Fruit fly (Drosophila melanogaster) whole organism, wandering third instar larva: ENCODE data around the gene CG6961.

ENCODE experiments used
- Abd-B ChIP-seq: fragments of >200 bp; optimal IDR thresholded peaks from 2 replicates; lab custom pipeline; 2017; ENCODE audit warnings: missing biosample characterization, missing genetic modification characterization
- CG32264 ChIP-seq: fragments of 200-800 bp; sonication (Bioruptor generic); optimal IDR thresholded peaks from 2 replicates; lab custom pipeline; 2016; ENCODE audit warnings: missing biosample characterization, missing genetic modification characterization
- CG9705 ChIP-seq: fragments of 200-800 bp; sonication (Bioruptor generic); optimal IDR thresholded peaks from 2 replicates; lab custom pipeline; 2018; ENCODE audit warnings: missing biosample characterization, mild to moderate bottlenecking, missing genetic modification characterization
- CrebA ChIP-seq: fragments of 200-800 bp; sonication (Bioruptor generic); optimal IDR thresholded peaks from 2 replicates; lab custom pipeline; 2016; ENCODE audit warnings: missing biosample characterization, mild to moderate bottlenecking, missing genetic modification characterization, borderline replicate concordance
- Dfd ChIP-seq: fragments of >200 bp; optimal IDR thresholded peaks from 2 replicates; lab custom pipeline; 2017; ENCODE audit warnings: missing biosample characterization, missing genetic modification characterization
- Dif ChIP-seq: fragments of 200-275, 200-300 bp; sonication (Bioruptor generic); optimal IDR thresholded peaks from 2 replicates; lab custom pipeline; 2018; ENCODE audit warnings: missing biosample characterization, missing genetic modification characterization; ENCODE audit not compliant: partially characterized antibody
- Hr78 ChIP-seq: fragments of >200 bp; optimal IDR thresholded peaks from 2 replicates; lab custom pipeline; 2017; ENCODE audit warnings: missing biosample characterization, missing genetic modification characterization
- Mio ChIP-seq: sonication (Bioruptor generic); optimal IDR thresholded peaks from 2 replicates; lab custom pipeline; 2016; ENCODE audit warnings: missing biosample characterization, missing genetic modification characterization
- Myc ChIP-seq: fragments of >200 bp; optimal IDR thresholded peaks from 2 replicates; lab custom pipeline; 2017
- OdsH ChIP-seq: fragments of 200-800 bp; sonication (Bioruptor generic); optimal IDR thresholded peaks from 2 replicates; lab custom pipeline; 2016; ENCODE audit warnings: missing biosample characterization, mild to moderate bottlenecking, missing genetic modification characterization
- Rel ChIP-seq, 2 experiments: fragments of 200-800 bp; sonication (Bioruptor generic) in 1 of 2; optimal IDR thresholded peaks; 2 replicates in 1 of 2; 3 replicates in 1 of 2; lab custom pipeline; 2016 to 2019; ENCODE audit warnings: mild to moderate bottlenecking in 2 of 2, missing biosample characterization in 2 of 2, missing genetic modification characterization in 2 of 2, moderate library complexity in 1 of 2
- Sp1 ChIP-seq: fragments of 200-800 bp; sonication (Bioruptor generic); optimal IDR thresholded peaks from 3 replicates; lab custom pipeline; 2019; ENCODE audit warnings: missing biosample characterization, mild to moderate bottlenecking, missing genetic modification characterization, moderate library complexity
- Vsx2 ChIP-seq: fragments of 200-300, 225-300 bp; sonication (Bioruptor generic); optimal IDR thresholded peaks from 2 replicates; lab custom pipeline; 2018; ENCODE audit warnings: missing biosample characterization, missing genetic modification characterization; ENCODE audit not compliant: partially characterized antibody
- br ChIP-seq: fragments of 200-800 bp; sonication (Bioruptor generic); optimal IDR thresholded peaks from 2 replicates; lab custom pipeline; 2016; ENCODE audit warnings: missing biosample characterization, missing genetic modification characterization
- brk ChIP-seq: fragments of 200-800 bp; sonication (Bioruptor generic); optimal IDR thresholded peaks from 2 replicates; lab custom pipeline; 2016; ENCODE audit warnings: missing biosample characterization, mild to moderate bottlenecking, missing genetic modification characterization
- dl ChIP-seq, 2 experiments: fragments of 175-275, 200-275 bp in 1 of 2; fragments of 200-275 bp in 1 of 2; sonication (Bioruptor generic); optimal IDR thresholded peaks; lab custom pipeline; 2018; ENCODE audit warnings: mild to moderate bottlenecking in 2 of 2, missing biosample characterization in 2 of 2, missing genetic modification characterization in 2 of 2, moderate library complexity in 2 of 2; ENCODE audit not compliant: partially characterized antibody in 2 of 2, insufficient read depth in 1 of 2
- dmrt93B ChIP-seq: fragments of 200-800 bp; sonication (Bioruptor generic); optimal IDR thresholded peaks from 2 replicates; lab custom pipeline; 2018; ENCODE audit warnings: missing biosample characterization, mild to moderate bottlenecking, missing genetic modification characterization
- dsf ChIP-seq: sonication (Bioruptor generic); optimal IDR thresholded peaks from 2 replicates; lab custom pipeline; 2016; ENCODE audit warnings: missing biosample characterization, missing genetic modification characterization, borderline replicate concordance
- ey ChIP-seq: fragments of 200-800 bp; sonication (Bioruptor generic); optimal IDR thresholded peaks from 2 replicates; lab custom pipeline; 2016; ENCODE audit warnings: missing biosample characterization, missing genetic modification characterization
- foxo ChIP-seq, 2 experiments: fragments of 200-800 bp; sonication (Bioruptor generic); optimal IDR thresholded peaks; 2 replicates in 1 of 2; 3 replicates in 1 of 2; lab custom pipeline; 2016 to 2017; ENCODE audit warnings: missing biosample characterization in 2 of 2, missing genetic modification characterization in 2 of 2
- fru ChIP-seq: fragments of 200-800 bp; sonication (Bioruptor generic); optimal IDR thresholded peaks from 3 replicates; lab custom pipeline; 2016; ENCODE audit warnings: missing biosample characterization, mild to moderate bottlenecking, missing genetic modification characterization
- h ChIP-seq: fragments of 200-800 bp; sonication (Bioruptor generic); optimal IDR thresholded peaks from 3 replicates; lab custom pipeline; 2016; ENCODE audit warnings: missing biosample characterization, mild to moderate bottlenecking, missing genetic modification characterization
- jim ChIP-seq: fragments of 175-275, 200-325 bp; sonication (Bioruptor generic); optimal IDR thresholded peaks from 2 replicates; lab custom pipeline; 2016; ENCODE audit warnings: missing biosample characterization, mild to moderate bottlenecking, missing genetic modification characterization
- lola ChIP-seq: fragments of >200 bp; optimal IDR thresholded peaks from 2 replicates; lab custom pipeline; 2017; ENCODE audit warnings: missing biosample characterization, missing genetic modification characterization
- pan ChIP-seq: fragments of >200 bp; optimal IDR thresholded peaks from 2 replicates; lab custom pipeline; 2017
- psq ChIP-seq: fragments of 200-800 bp; sonication (Bioruptor generic); optimal IDR thresholded peaks from 3 replicates; lab custom pipeline; 2017; ENCODE audit warnings: missing biosample characterization, mild to moderate bottlenecking, missing genetic modification characterization, moderate library complexity
- rgr ChIP-seq: fragments of 200-800 bp; sonication (Bioruptor generic); optimal IDR thresholded peaks from 3 replicates; lab custom pipeline; 2016; ENCODE audit warnings: missing biosample characterization, mild to moderate bottlenecking, missing genetic modification characterization
- sage ChIP-seq: fragments of 200-800 bp; sonication (Bioruptor generic); optimal IDR thresholded peaks from 2 replicates; lab custom pipeline; 2016; ENCODE audit warnings: missing biosample characterization, mild to moderate bottlenecking, missing genetic modification characterization
- tai ChIP-seq: sonication (Bioruptor generic); optimal IDR thresholded peaks from 2 replicates; lab custom pipeline; 2016; ENCODE audit warnings: missing biosample characterization, missing genetic modification characterization

Gene CG6961

dm6 chrX:18805036-18805435 is 17.0 kb upstream of the CG6961 start:
- no peak for TF ChIP-seq Hr78 (GFP tag; lab: Kevin White, UChicago)
- no peak for TF ChIP-seq lola (GFP tag; lab: Kevin White, UChicago)
- TF ChIP-seq Dfd (GFP tag; lab: Kevin White, UChicago) = no peak
- TF ChIP-seq psq (GFP tag; lab: Kevin White, UChicago) = no peak
- no peak for TF ChIP-seq Myc (lab: Kevin White, UChicago)
- no peak for TF ChIP-seq ey (GFP tag; lab: Kevin White, UChicago)
- TF ChIP-seq dsf (GFP tag; lab: Kevin White, UChicago) = no peak
- no peak for TF ChIP-seq jim (GFP tag; lab: Kevin White, UChicago)
- no peak for TF ChIP-seq sage (GFP tag; lab: Kevin White, UChicago)
- no peak for TF ChIP-seq CrebA (GFP tag; lab: Kevin White, UChicago)
- TF ChIP-seq Mio = no peak
- no peak for TF ChIP-seq Dif (GFP tag; lab: Kevin White, UChicago)
- TF ChIP-seq foxo (GFP tag; optimal IDR thresholded peaks at IDR 0.05; lab: Kevin White, UChicago) = no peak
- TF ChIP-seq Sp1 (GFP tag; lab: Kevin White, UChicago) = no peak
- no peak for TF ChIP-seq OdsH (GFP tag; lab: Kevin White, UChicago)
- no peak for TF ChIP-seq Vsx2
- no peak for TF ChIP-seq tai (GFP tag; lab: Kevin White, UChicago)

dm6 chrX:18801293-18801692 is 13.3 kb upstream of the CG6961 start:
- TF ChIP-seq OdsH (GFP tag; lab: Kevin White, UChicago) (no peak), h (no peak), Rel (GFP tag; optimal IDR thresholded peaks at IDR 0.05; lab: Kevin White, UChicago) (no peak), Rel (tag; optimal IDR thresholded peaks at IDR 0.05; lab: Kevin White, UChicago) (no peak), sage (GFP tag; lab: Kevin White, UChicago) (no peak), dl (GFP tag; optimal IDR thresholded peaks at IDR 0.05; lab: Kevin White, UChicago; ENCODE audit: insufficient read depth in 1 of 2, partially characterized antibody in 2 of 2) (no peak), fru (GFP tag; lab: Kevin White, UChicago) (no peak), Vsx2 (no peak), Myc (lab: Kevin White, UChicago) (no peak), Hr78 (GFP tag; lab: Kevin White, UChicago) (no peak), foxo (GFP tag; optimal IDR thresholded peaks at IDR 0.05; lab: Kevin White, UChicago) (no peak), dsf (GFP tag; lab: Kevin White, UChicago) (no peak)

- no peak for TF ChIP-seq rgr (GFP tag; lab: Kevin White, UChicago)
- TF ChIP-seq psq (GFP tag; lab: Kevin White, UChicago) = no peak
- no peak for TF ChIP-seq Hr78 (GFP tag; lab: Kevin White, UChicago)
These were observed 12.2 kb upstream of the CG6961 start for dm6 chrX:18800167-18800566.

dm6 chrX:18799307-18799855 is 11.4 kb upstream of the CG6961 start:
- TF ChIP-seq Hr78 (GFP tag; lab: Kevin White, UChicago) = no peak
- no peak for TF ChIP-seq CG9705

dm6 chrX:18797567-18797966 is 9.6 kb upstream of the CG6961 start, which contains the start of gene bnb:
Gene bnb, minus strand, starts transcription at chrX:18797687.
- TF ChIP-seq lola (GFP tag; lab: Kevin White, UChicago) (no peak), pan (no peak), Sp1 (GFP tag; lab: Kevin White, UChicago) (no peak), dmrt93B (GFP tag; lab: Kevin White, UChicago) (no peak)

- TF ChIP-seq CG32264 (GFP tag; lab: Kevin White, UChicago) = no peak
- no peak for TF ChIP-seq Abd-B (GFP tag; lab: Kevin White, UChicago)
- TF ChIP-seq pan = no peak
- no peak for TF ChIP-seq Myc (lab: Kevin White, UChicago)
- TF ChIP-seq Mio = no peak
- no peak for TF ChIP-seq fru (GFP tag; lab: Kevin White, UChicago)
- TF ChIP-seq brk (GFP tag; lab: Kevin White, UChicago) = no peak
- no peak for TF ChIP-seq Dfd (GFP tag; lab: Kevin White, UChicago)
- TF ChIP-seq ey (GFP tag; lab: Kevin White, UChicago) = no peak
- no peak for TF ChIP-seq foxo (GFP tag; optimal IDR thresholded peaks at IDR 0.05; lab: Kevin White, UChicago)
- TF ChIP-seq br (GFP tag; lab: Kevin White, UChicago) = no peak
These were observed 3.4 kb upstream of the CG6961 start, which contains the start of gene Atg101 for dm6 chrX:18791368-18791767. Gene Atg101, plus strand, starts transcription at chrX:18791668.
